Worm (Caenorhabditis elegans): ENCODE measurements around the gene T10D4.15.
"Not testable (repeated sequence)": the region's sequence is repeated elsewhere in the genome, so short reads cannot be mapped to it uniquely, and the experiment has no call there.

DNA sequence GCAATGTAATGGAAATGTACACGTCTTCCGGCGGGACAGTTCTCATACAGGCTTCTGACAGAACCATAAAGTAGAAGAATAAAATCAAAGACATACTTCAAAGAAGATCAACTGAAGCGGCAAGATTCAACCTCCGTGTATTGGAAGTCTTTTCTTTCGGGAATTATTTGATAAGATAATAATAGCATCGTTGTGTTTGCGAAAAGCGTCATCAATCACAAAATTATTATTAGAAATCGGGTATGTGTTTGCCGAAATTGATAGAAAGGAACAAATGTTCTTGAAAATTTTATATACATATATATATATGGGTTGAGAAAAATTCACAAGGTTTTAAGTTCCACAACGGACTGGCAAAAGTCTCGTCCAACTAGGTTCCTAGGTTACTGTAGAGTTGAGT is 45.6 kb downstream of the T10D4.15 start, which contains the start of gene Y27F2A.9:
- not testable (repeated sequence) for TF ChIP-seq ama-1 (optimal IDR thresholded peaks at IDR 0.05); scrt-1 (GFP tag; IDR thresholded peaks at IDR 0.05); ceh-36 (tag; optimal IDR thresholded peaks at IDR 0.05); B0310.2 (tag; optimal IDR thresholded peaks at IDR 0.05); ets-7 (tag; optimal IDR thresholded peaks at IDR 0.05); hmbx-1 (tag; optimal IDR thresholded peaks at IDR 0.05); hnd-1 (tag; optimal IDR thresholded peaks at IDR 0.05); aly-1 (tag; optimal IDR thresholded peaks at IDR 0.05); hmg-4 (GFP tag; optimal IDR thresholded peaks at IDR 0.05); tbx-11 (GFP tag; IDR thresholded peaks at IDR 0.05); tra-4 (tag; optimal IDR thresholded peaks at IDR 0.05); pes-1 (GFP tag; IDR thresholded peaks at IDR 0.05); tbx-37 (GFP tag; conservative IDR thresholded peaks at IDR 0.05); F13C5.2 (tag; optimal IDR thresholded peaks at IDR 0.05)

Data from whole organism, early embryonic.